Worm (Caenorhabditis elegans): ENCODE data around the gene Y102A5C.36.

Gene Y102A5C.36

DNA sequence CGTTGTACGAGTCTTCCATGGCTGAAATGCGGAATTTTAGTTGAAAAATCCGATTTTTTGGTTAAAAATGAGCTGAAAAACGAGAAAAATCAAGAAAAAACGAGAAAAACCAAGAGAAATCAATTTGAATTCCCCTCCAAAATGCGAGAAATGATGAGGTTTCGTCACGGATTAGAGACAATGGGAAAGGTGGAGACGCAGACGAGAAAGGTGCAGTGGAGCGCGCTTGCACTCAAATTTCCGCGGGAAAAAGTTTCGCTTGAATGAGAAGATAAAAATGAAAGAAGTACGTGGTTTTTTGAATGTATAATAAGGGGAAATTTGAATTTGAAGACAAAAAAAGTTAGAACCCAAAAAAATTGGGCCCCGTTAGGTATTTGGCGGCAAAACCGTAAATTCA lies 38.4 kb upstream of the Y102A5C.36 start, which contains the start of gene efl-1 (continued):
- TF ChIP-seq Y53G8AR.9 (GFP tag; conservative IDR thresholded peaks at IDR 0.05) (peak; percentile 72; the same call in 1 of the 2 replicates), egl-18 (GFP tag; IDR thresholded peaks at IDR 0.05) (no peak), ekl-4 (GFP tag; IDR thresholded peaks at IDR 0.05) (peak; percentile 83), chd-7 (tag; optimal IDR thresholded peaks at IDR 0.05) (no peak), madf-10 (tag; optimal IDR thresholded peaks at IDR 0.05) (peak; percentile 20), egl-44 (GFP tag; IDR thresholded peaks at IDR 0.05) (no peak), ets-4 (GFP tag; optimal IDR thresholded peaks at IDR 0.05) (no peak), F57A8.1 (GFP tag; optimal IDR thresholded peaks at IDR 0.05) (no peak), lin-54 (GFP tag; optimal IDR thresholded peaks at IDR 0.05) (peak; percentile 97), lin-40 (tag; optimal IDR thresholded peaks at IDR 0.05) (peak; percentile 87), F23B12.7 (tag; optimal IDR thresholded peaks at IDR 0.05; ENCODE audit: insufficient read depth) (peak; percentile 11), ztf-18 (tag; optimal IDR thresholded peaks at IDR 0.05) (no peak), let-607 (tag; optimal IDR thresholded peaks at IDR 0.05) (peak in 1 of 2 experiments; percentile 22), egrh-3 (GFP tag; IDR thresholded peaks at IDR 0.05) (no peak), K11D2.4 (GFP tag; IDR thresholded peaks at IDR 0.05) (no peak), nfyb-1 (GFP tag; IDR thresholded peaks at IDR 0.05) (peak; percentile 84), F10E7.11 (tag; optimal IDR thresholded peaks at IDR 0.05) (no peak), C06A6.2 (GFP tag; conservative IDR thresholded peaks at IDR 0.05) (0 out of 2 replicates have a peak, but pooled peaks have one; percentile 17), nfya-1 (tag; optimal IDR thresholded peaks at IDR 0.05; ENCODE audit: borderline replicate concordance, insufficient read depth) (no peak), bed-1 (GFP tag; IDR thresholded peaks at IDR 0.05) (no peak), F22D6.2 (tag; optimal IDR thresholded peaks at IDR 0.05) (no peak), lsl-1 (GFP tag; optimal IDR thresholded peaks at IDR 0.05) (peak; percentile 57), ztf-26 (tag; optimal IDR thresholded peaks at IDR 0.05) (peak; percentile 52), sptf-2 (GFP tag; optimal IDR thresholded peaks at IDR 0.05) (no peak), ceh-40 (GFP tag; IDR thresholded peaks at IDR 0.05) (no peak), tbp1 (GFP tag; optimal IDR thresholded peaks at IDR 0.05) (peak; percentile 68), ztf-6 (GFP tag; IDR thresholded peaks at IDR 0.05) (no peak), hmg-1.2 (GFP tag; IDR thresholded peaks at IDR 0.05) (peak; percentile 99), dox-1 (GFP tag; IDR thresholded peaks at IDR 0.05) (peak; percentile 85), hsf-1 (GFP tag; IDR thresholded peaks at IDR 0.05) (0 out of 2 replicates have a peak, but pooled peaks have one; percentile 51), somi-1 (GFP tag; optimal IDR thresholded peaks at IDR 0.05) (peak; percentile 22), let-526 (GFP tag; IDR thresholded peaks at IDR 0.05) (no peak), mel-28 (tag; optimal IDR thresholded peaks at IDR 0.05; ENCODE audit: borderline replicate concordance) (no peak), rpc-1 (optimal IDR thresholded peaks at IDR 0.05) (no peak), rpc-1 (tag; optimal IDR thresholded peaks at IDR 0.05) (no peak), snpc-4 (GFP tag; optimal IDR thresholded peaks at IDR 0.05) (peak; percentile 70), snpc-4 (tag; optimal IDR thresholded peaks at IDR 0.05) (peak; percentile 61 to 94 (median 89)), snpc-1.3 (tag; optimal IDR thresholded peaks at IDR 0.05; ENCODE audit: insufficient read depth) (peak; percentile 49), akir-1 (GFP tag; optimal IDR thresholded peaks at IDR 0.05) (no peak), ceh-58 (GFP tag; IDR thresholded peaks at IDR 0.05) (no peak), D2030.7 (GFP tag; IDR thresholded peaks at IDR 0.05) (peak; percentile 85), gei-17 (GFP tag; optimal IDR thresholded peaks at IDR 0.05) (no peak), bed-2 (GFP tag; IDR thresholded peaks at IDR 0.05) (no peak), F33H1.4 (GFP tag; IDR thresholded peaks at IDR 0.05) (0 out of 2 replicates have a peak, but pooled peaks have one; percentile 35), attf-3 (GFP tag; conservative IDR thresholded peaks at IDR 0.05) (no peak), Y95B8A.8 (GFP tag; IDR thresholded peaks at IDR 0.05) (0 out of 2 replicates have a peak, but pooled peaks have one; percentile 71), ceh-27 (GFP tag; optimal IDR thresholded peaks at IDR 0.05) (peak; percentile 81), ztf-28 (GFP tag; IDR thresholded peaks at IDR 0.05) (no peak), hmg-20 (GFP tag; IDR thresholded peaks at IDR 0.05) (no peak)
